Fruit fly (Drosophila melanogaster) whole organism, embryonic: ENCODE results near the gene Ldsdh1.
A peak's percentile ranks its signal among the peaks of the same experiment; 100 is the strongest.

Experiments used
- CG1024 ChIP-seq: fragments of 200-800 bp; sonication (Bioruptor generic); IDR thresholded peaks from 2 replicates; pipeline ENCODE4 v1.3.6; 2022; ENCODE audit warnings: missing biosample characterization, missing genetic modification characterization
- CG10654 ChIP-seq: fragments of 200-800 bp; sonication (Bioruptor generic); optimal IDR thresholded peaks from 2 replicates; lab custom pipeline; 2016; ENCODE audit warnings: missing biosample characterization, missing genetic modification characterization
- CG10979 ChIP-seq: fragments of 200-800 bp; sonication (Bioruptor generic); optimal IDR thresholded peaks from 2 replicates; lab custom pipeline; 2018; ENCODE audit warnings: missing biosample characterization, mild to moderate bottlenecking, missing genetic modification characterization, moderate library complexity
- CG13287 ChIP-seq: fragments of 200-800 bp; sonication (Bioruptor generic); IDR thresholded peaks from 2 replicates; pipeline ENCODE4 v1.3.6; 2022; ENCODE audit warnings: missing biosample characterization, missing genetic modification characterization; ENCODE audit not compliant: partially characterized antibody
- CG13424 ChIP-seq: fragments of 200-800 bp; sonication (Bioruptor generic); optimal IDR thresholded peaks from 2 replicates; lab custom pipeline; 2019; ENCODE audit warnings: missing biosample characterization, mild to moderate bottlenecking, missing genetic modification characterization, moderate library complexity
- CG13894 ChIP-seq: fragments of 200-800 bp; sonication (Bioruptor generic); optimal IDR thresholded peaks from 3 replicates; lab custom pipeline; 2018; ENCODE audit warnings: missing biosample characterization, mild to moderate bottlenecking, missing genetic modification characterization, moderate library complexity
- CG14965 ChIP-seq: fragments of 200-800 bp; sonication (Bioruptor generic); optimal IDR thresholded peaks from 2 replicates; lab custom pipeline; 2016; ENCODE audit warnings: missing biosample characterization, missing genetic modification characterization, borderline replicate concordance
- CG1602 ChIP-seq: fragments of 200-800 bp; sonication (Bioruptor generic); optimal IDR thresholded peaks from 3 replicates; lab custom pipeline; 2016; ENCODE audit warnings: missing biosample characterization, missing genetic modification characterization
- CG1603 ChIP-seq: fragments of 200-800 bp; sonication (Bioruptor generic); optimal IDR thresholded peaks from 2 replicates; lab custom pipeline; 2019; ENCODE audit warnings: missing biosample characterization, mild to moderate bottlenecking, missing genetic modification characterization, moderate library complexity
- CG17612 ChIP-seq: fragments of 200-800 bp; sonication (Bioruptor generic); IDR thresholded peaks from 2 replicates; pipeline ENCODE4 v1.3.6; 2022; ENCODE audit warnings: missing biosample characterization, missing genetic modification characterization
- CG1792 ChIP-seq: fragments of 200-800 bp; sonication (Bioruptor generic); optimal IDR thresholded peaks from 2 replicates; lab custom pipeline; 2016; ENCODE audit warnings: missing biosample characterization, missing genetic modification characterization
- CG18764 ChIP-seq: fragments of 200-800 bp; sonication (Bioruptor generic); optimal IDR thresholded peaks from 3 replicates; lab custom pipeline; 2016; ENCODE audit warnings: missing biosample characterization, missing genetic modification characterization
- CG2120 ChIP-seq: fragments of 200-800 bp; sonication (Bioruptor generic); optimal IDR thresholded peaks from 3 replicates; lab custom pipeline; 2016; ENCODE audit warnings: missing biosample characterization, missing genetic modification characterization
- CG33557 ChIP-seq: fragments of 200-800 bp; sonication (Bioruptor generic); optimal IDR thresholded peaks from 2 replicates; lab custom pipeline; 2019; ENCODE audit warnings: missing biosample characterization, mild to moderate bottlenecking, missing genetic modification characterization, moderate library complexity
- CG4707 ChIP-seq: fragments of 200-800 bp; sonication (Bioruptor generic); optimal IDR thresholded peaks from 2 replicates; lab custom pipeline; 2018; ENCODE audit warnings: missing biosample characterization, mild to moderate bottlenecking, missing genetic modification characterization, moderate library complexity
- CG5953 ChIP-seq: fragments of 200-800 bp; sonication (Bioruptor generic); IDR thresholded peaks from 2 replicates; pipeline ENCODE4 v1.3.6; 2022; ENCODE audit warnings: missing biosample characterization, missing genetic modification characterization
- CG6175 ChIP-seq: fragments of 200-800 bp; sonication (Bioruptor generic); IDR thresholded peaks from 3 replicates; pipeline ENCODE4 v1.3.6; 2022; ENCODE audit warnings: missing biosample characterization, missing genetic modification characterization
- CG7745 ChIP-seq: fragments of 200-800 bp; sonication (Bioruptor generic); optimal IDR thresholded peaks from 2 replicates; lab custom pipeline; 2018; ENCODE audit warnings: missing biosample characterization, mild to moderate bottlenecking, missing genetic modification characterization, moderate library complexity
- CG8281 ChIP-seq: fragments of 200-800 bp; sonication (Bioruptor generic); optimal IDR thresholded peaks from 2 replicates; lab custom pipeline; 2018; ENCODE audit warnings: missing biosample characterization, mild to moderate bottlenecking, missing genetic modification characterization, moderate library complexity
- CkIIα-i1 ChIP-seq: fragments of 200-800 bp; sonication (Bioruptor generic); IDR thresholded peaks from 2 replicates; pipeline ENCODE4 v1.3.6; 2022; ENCODE audit warnings: missing biosample characterization, missing genetic modification characterization
- E2f2 ChIP-seq: fragments of 200-800 bp; sonication (Bioruptor generic); IDR thresholded peaks from 2 replicates; pipeline ENCODE4 v1.3.6; 2022; ENCODE audit warnings: missing biosample characterization, missing genetic modification characterization
- Fer3 ChIP-seq: fragments of 200-800 bp; sonication (Bioruptor generic); optimal IDR thresholded peaks from 2 replicates; lab custom pipeline; 2018; ENCODE audit warnings: missing biosample characterization, mild to moderate bottlenecking, missing genetic modification characterization, moderate library complexity
- HLH3B ChIP-seq: fragments of 200-800 bp; sonication (Bioruptor generic); IDR thresholded peaks from 2 replicates; pipeline ENCODE4 v1.3.6; 2022; ENCODE audit warnings: missing biosample characterization, missing genetic modification characterization
- Hsf ChIP-seq: fragments of 200-800 bp; sonication (Bioruptor generic); optimal IDR thresholded peaks from 3 replicates; lab custom pipeline; 2016; ENCODE audit warnings: missing biosample characterization, missing genetic modification characterization
- Kr ChIP-seq: fragments of 200-800 bp; sonication (Bioruptor generic); optimal IDR thresholded peaks from 2 replicates; lab custom pipeline; 2017; ENCODE audit warnings: missing biosample characterization, mild to moderate bottlenecking, missing genetic modification characterization
- Neu2 ChIP-seq: fragments of 200-800 bp; sonication (Bioruptor generic); optimal IDR thresholded peaks from 3 replicates; lab custom pipeline; 2016; ENCODE audit warnings: missing biosample characterization, missing genetic modification characterization, borderline replicate concordance
- Sin3A ChIP-seq: fragments of >200 bp; optimal IDR thresholded peaks from 2 replicates; lab custom pipeline; 2018
- Tbp ChIP-seq: fragments of >200 bp; optimal IDR thresholded peaks from 2 replicates; lab custom pipeline; 2018; ENCODE audit warnings: missing biosample characterization, missing genetic modification characterization
- ab ChIP-seq: fragments of 200-800 bp; sonication (Bioruptor generic); optimal IDR thresholded peaks from 2 replicates; lab custom pipeline; 2016; ENCODE audit warnings: missing biosample characterization, missing genetic modification characterization
- amos ChIP-seq: fragments of 200-800 bp; sonication (Bioruptor generic); IDR thresholded peaks from 2 replicates; pipeline ENCODE4 v1.3.6; 2022; ENCODE audit warnings: missing biosample characterization, missing genetic modification characterization; ENCODE audit not compliant: partially characterized antibody
- ara ChIP-seq: fragments of 200-800 bp; sonication (Bioruptor generic); IDR thresholded peaks from 2 replicates; pipeline ENCODE4 v1.3.6; 2022; ENCODE audit warnings: missing biosample characterization, missing genetic modification characterization
- ash1 ChIP-seq: fragments of 200-800 bp; sonication (Bioruptor generic); optimal IDR thresholded peaks from 2 replicates; lab custom pipeline; 2018; ENCODE audit warnings: missing biosample characterization, mild to moderate bottlenecking, missing genetic modification characterization
- bab2 ChIP-seq: fragments of 200-800 bp; sonication (Bioruptor generic); optimal IDR thresholded peaks from 2 replicates; lab custom pipeline; 2016; ENCODE audit warnings: missing biosample characterization, missing genetic modification characterization
- danr ChIP-seq: fragments of 200-800 bp; sonication (Bioruptor generic); IDR thresholded peaks from 2 replicates; pipeline ENCODE4 v1.3.6; 2022; ENCODE audit warnings: missing biosample characterization, missing genetic modification characterization
- dati ChIP-seq: fragments of 200-800 bp; sonication (Bioruptor generic); IDR thresholded peaks from 2 replicates; pipeline ENCODE4 v1.3.6; 2022; ENCODE audit warnings: missing biosample characterization, missing genetic modification characterization
- dysf ChIP-seq: fragments of 200-800 bp; sonication (Bioruptor generic); IDR thresholded peaks from 3 replicates; pipeline ENCODE4 v1.3.6; 2022; ENCODE audit warnings: missing biosample characterization, missing genetic modification characterization
- eve ChIP-seq, 2 experiments: fragments of >200 bp; optimal IDR thresholded peaks; 2 replicates each; lab custom pipeline; 2017; ENCODE audit warnings: missing biosample characterization in 2 of 2, missing genetic modification characterization in 2 of 2
- eyg ChIP-seq: fragments of 200-800 bp; sonication (Bioruptor generic); optimal IDR thresholded peaks from 3 replicates; lab custom pipeline; 2016; ENCODE audit warnings: missing biosample characterization, missing genetic modification characterization
- gcm ChIP-seq: fragments of 200-800 bp; sonication (Bioruptor generic); optimal IDR thresholded peaks from 2 replicates; lab custom pipeline; 2019; ENCODE audit warnings: missing biosample characterization, mild to moderate bottlenecking, missing genetic modification characterization, moderate library complexity
- her ChIP-seq: fragments of 200-800 bp; sonication (Bioruptor generic); optimal IDR thresholded peaks from 2 replicates; lab custom pipeline; 2016; ENCODE audit warnings: missing biosample characterization, missing genetic modification characterization
- lmd ChIP-seq: fragments of 200-800 bp; sonication (Bioruptor generic); IDR thresholded peaks from 2 replicates; pipeline ENCODE4 v1.3.6; 2022; ENCODE audit warnings: missing biosample characterization, missing genetic modification characterization
- lola ChIP-seq, 3 experiments: fragments of >200 bp in 2 of 3; fragments of 200-800 bp in 1 of 3; sonication (Bioruptor generic) in 1 of 3; optimal IDR thresholded peaks; 2 replicates each; lab custom pipeline; 2017 to 2019; ENCODE audit warnings: missing biosample characterization in 3 of 3, missing genetic modification characterization in 3 of 3, mild to moderate bottlenecking in 1 of 3, moderate library complexity in 1 of 3
- pzg ChIP-seq: fragments of 200-800 bp; sonication (Bioruptor generic); optimal IDR thresholded peaks from 3 replicates; lab custom pipeline; 2018; ENCODE audit warnings: missing biosample characterization, mild to moderate bottlenecking, missing genetic modification characterization, moderate library complexity
- sd ChIP-seq: fragments of 200-800 bp; sonication (Bioruptor generic); optimal IDR thresholded peaks from 3 replicates; lab custom pipeline; 2018; ENCODE audit warnings: missing biosample characterization, mild to moderate bottlenecking, missing genetic modification characterization, moderate library complexity
- sima ChIP-seq: fragments of 200-800 bp; sonication (Bioruptor generic); optimal IDR thresholded peaks from 2 replicates; lab custom pipeline; 2016; ENCODE audit warnings: missing biosample characterization, missing genetic modification characterization
- tap ChIP-seq: fragments of 200-800 bp; optimal IDR thresholded peaks from 3 replicates; lab custom pipeline; 2019; ENCODE audit warnings: missing biosample characterization, mild to moderate bottlenecking, missing genetic modification characterization, moderate library complexity
- tin ChIP-seq: fragments of 200-800 bp; sonication (Bioruptor generic); optimal IDR thresholded peaks from 3 replicates; lab custom pipeline; 2016; ENCODE audit warnings: missing biosample characterization, missing genetic modification characterization
- tup ChIP-seq: fragments of 200-800 bp; sonication (Bioruptor generic); optimal IDR thresholded peaks from 2 replicates; lab custom pipeline; 2016; ENCODE audit warnings: missing biosample characterization, mild to moderate bottlenecking, missing genetic modification characterization, moderate library complexity
- vnd ChIP-seq: fragments of 200-800 bp; sonication (Bioruptor generic); IDR thresholded peaks from 3 replicates; pipeline ENCODE4 v1.3.6; 2022; ENCODE audit warnings: missing biosample characterization, missing genetic modification characterization; ENCODE audit not compliant: partially characterized antibody
- yki ChIP-seq: fragments of >200 bp; optimal IDR thresholded peaks from 3 replicates; lab custom pipeline; 2018

Ldsdh1 gene

DNA sequence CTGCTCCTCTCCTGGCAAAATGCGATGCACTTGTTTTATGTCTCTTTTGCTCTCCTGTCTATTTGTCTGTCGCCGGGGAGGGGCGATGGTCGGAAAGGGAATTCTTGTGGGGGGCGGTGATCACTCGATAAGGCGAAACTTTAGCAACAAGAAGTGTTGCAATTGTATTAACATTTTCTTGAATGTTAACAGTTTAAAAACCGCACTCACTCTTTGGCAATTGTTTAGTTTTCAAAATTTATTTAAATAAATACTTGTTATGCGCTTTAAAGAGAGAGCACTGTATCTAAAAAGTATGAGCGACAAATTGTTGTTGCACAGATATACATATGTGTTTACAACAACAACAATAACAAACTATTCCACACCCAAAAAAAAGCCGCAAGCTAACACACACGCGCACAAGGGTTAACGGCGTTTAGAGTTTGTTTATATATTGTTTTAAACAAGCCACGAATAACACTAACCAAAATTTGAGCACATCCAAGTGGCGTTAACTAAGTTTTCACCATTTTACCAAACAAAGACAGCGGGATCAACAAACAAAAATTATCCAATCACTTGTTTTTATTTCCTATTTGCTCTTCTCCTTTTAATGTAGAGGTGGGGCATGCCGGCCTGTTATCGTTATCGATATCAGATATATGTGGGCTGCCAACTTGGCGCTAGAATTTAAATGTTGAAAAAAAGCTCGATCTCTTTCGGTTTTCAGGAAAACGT, 20.2 kb upstream of the Ldsdh1 start, which contains the start of gene CG2258 (continued):
- TF ChIP-seq ara (peak; percentile 70), CG13894 (tag; lab: Kevin White, UChicago) (peak; percentile 65), lmd (GFP tag; lab: Robert Waterston, UW) (peak; percentile 91), Hsf (peak; percentile 85), CG4707 (GFP tag; lab: Kevin White, UChicago) (peak; percentile 43), sima (GFP tag; lab: Kevin White, UChicago) (no peak), CG17612 (GFP tag; lab: Robert Waterston, UW) (peak; percentile 61), CG13287 (GFP tag; lab: Robert Waterston, UW) (peak; percentile 40; the same call in 1 of the 2 replicates), yki (no peak), CG18764 (GFP tag; lab: Kevin White, UChicago) (peak; percentile 58), Tbp (no peak), CG10979 (tag; lab: Kevin White, UChicago) (peak; percentile 89), gcm (GFP tag; lab: Kevin White, UChicago) (peak; percentile 70), bab2 (peak; percentile 81), CG5953 (GFP tag; lab: Robert Waterston, UW) (peak; percentile 82; the same call in 1 of the 2 replicates), ab (GFP tag; lab: Kevin White, UChicago) (peak; percentile 12), danr (peak; percentile 83), dati (GFP tag; lab: Robert Waterston, UW) (peak; percentile 46; the same call in 1 of the 2 replicates), vnd (GFP tag; lab: Robert Waterston, UW) (no peak), ash1 (no peak), CG2120 (GFP tag; lab: Kevin White, UChicago) (peak; percentile 87), sd (tag; lab: Kevin White, UChicago) (peak; percentile 59), tin (GFP tag; lab: Kevin White, UChicago) (peak; percentile 83), lola (GFP tag; optimal IDR thresholded peaks at IDR 0.05; lab: Kevin White, UChicago) (peak in 1 of 3 experiments; percentile 58), CG33557 (GFP tag; lab: Kevin White, UChicago) (peak; percentile 46), eve (GFP tag; optimal IDR thresholded peaks at IDR 0.05; lab: Kevin White, UChicago) (no peak), eyg (GFP tag; lab: Kevin White, UChicago) (peak; percentile 71), CG7745 (tag; lab: Kevin White, UChicago) (no peak), her (GFP tag; lab: Kevin White, UChicago) (peak; percentile 66), dysf (GFP tag; lab: Robert Waterston, UW) (peak; percentile 93), CG6175 (GFP tag; lab: Robert Waterston, UW) (peak; percentile 74; the same call in 1 of the 3 replicates), CG1602 (GFP tag; lab: Kevin White, UChicago) (peak; percentile 74), HLH3B (GFP tag; lab: Robert Waterston, UW) (peak; percentile 92), tap (tag; lab: Kevin White, UChicago) (peak; percentile 91), Kr (no peak), amos (GFP tag; lab: Robert Waterston, UW) (no peak; the same call in 1 of the 2 replicates), CG1024 (GFP tag; lab: Robert Waterston, UW) (peak; percentile 76), Neu2 (GFP tag; lab: Kevin White, UChicago) (no peak), tup (GFP tag; lab: Kevin White, UChicago) (peak; percentile 58), Fer3 (tag; lab: Kevin White, UChicago) (peak; percentile 91), CkIIα-i1 (GFP tag; lab: Robert Waterston, UW) (peak; percentile 22; the same call in 1 of the 2 replicates), CG13424 (tag; lab: Kevin White, UChicago) (peak; percentile 91), pzg (GFP tag; lab: Kevin White, UChicago) (peak; percentile 31), CG1792 (GFP tag; lab: Kevin White, UChicago) (peak; percentile 62), CG14965 (GFP tag; lab: Kevin White, UChicago) (peak; percentile 35), E2f2 (GFP tag; lab: Robert Waterston, UW) (peak; percentile 85), CG1603 (tag; lab: Kevin White, UChicago) (peak; percentile 91), CG8281 (tag; lab: Kevin White, UChicago) (peak; percentile 30), Sin3A (lab: Kevin White, UChicago) (no peak), CG10654 (GFP tag; lab: Kevin White, UChicago) (peak; percentile 80)
